Fruit fly (Drosophila melanogaster) whole organism: ENCODE measurements around the gene CG15754.

Experiments used
- CG8478 ChIP-seq: fragments of >200 bp; optimal IDR thresholded peaks from 2 replicates; lab custom pipeline; 2018; ENCODE audit warnings: inconsistent platforms
- Dll ChIP-seq: fragments of >200 bp; optimal IDR thresholded peaks from 2 replicates; lab custom pipeline; 2017
- EcR ChIP-seq, 2 experiments: fragments of >200 bp; optimal IDR thresholded peaks; 2 replicates each; lab custom pipeline; 2017; ENCODE audit warnings: missing biosample characterization in 2 of 2, missing genetic modification characterization in 2 of 2, missing genetic modification reagents in 2 of 2
- pan ChIP-seq: fragments of >200 bp; optimal IDR thresholded peaks from 2 replicates; lab custom pipeline; 2017
- psq ChIP-seq: fragments of >200 bp; optimal IDR thresholded peaks from 2 replicates; lab custom pipeline; 2017
- usp ChIP-seq: fragments of >200 bp; optimal IDR thresholded peaks from 2 replicates; lab custom pipeline; 2017; ENCODE audit warnings: missing biosample characterization, missing genetic modification characterization, mixed read lengths

CG15754 gene

dm6 chrX:13527706-13528105 lies at the start of gene CG15754:
CG15754 (plus strand) TSS chrX:13528006.
- TF ChIP-seq psq, result no peak
- TF ChIP-seq pan (lab: Kevin White, UChicago), result no peak
- TF ChIP-seq usp (GFP tag; lab: Kevin White, UChicago), result no peak
- no peak for TF ChIP-seq Dll
- no peak for TF ChIP-seq EcR (GFP tag; optimal IDR thresholded peaks at IDR 0.05; lab: Kevin White, UChicago)
- TF ChIP-seq CG8478, result no peak

dm6 chrX:13478994-13479393 lies 48.8 kb upstream of the CG15754 start:
- TF ChIP-seq CG8478 (no peak), EcR (GFP tag; optimal IDR thresholded peaks at IDR 0.05; lab: Kevin White, UChicago) (no peak), pan (lab: Kevin White, UChicago) (no peak), Dll (no peak), psq (no peak), usp (GFP tag; lab: Kevin White, UChicago) (no peak)

dm6 chrX:13529673-13530072 lies 1.9 kb downstream of the CG15754 start:
- TF ChIP-seq EcR (GFP tag; optimal IDR thresholded peaks at IDR 0.05; lab: Kevin White, UChicago) (no peak), usp (GFP tag; lab: Kevin White, UChicago) (no peak), pan (lab: Kevin White, UChicago) (no peak), Dll (no peak), psq (no peak), CG8478 (no peak)

DNA sequence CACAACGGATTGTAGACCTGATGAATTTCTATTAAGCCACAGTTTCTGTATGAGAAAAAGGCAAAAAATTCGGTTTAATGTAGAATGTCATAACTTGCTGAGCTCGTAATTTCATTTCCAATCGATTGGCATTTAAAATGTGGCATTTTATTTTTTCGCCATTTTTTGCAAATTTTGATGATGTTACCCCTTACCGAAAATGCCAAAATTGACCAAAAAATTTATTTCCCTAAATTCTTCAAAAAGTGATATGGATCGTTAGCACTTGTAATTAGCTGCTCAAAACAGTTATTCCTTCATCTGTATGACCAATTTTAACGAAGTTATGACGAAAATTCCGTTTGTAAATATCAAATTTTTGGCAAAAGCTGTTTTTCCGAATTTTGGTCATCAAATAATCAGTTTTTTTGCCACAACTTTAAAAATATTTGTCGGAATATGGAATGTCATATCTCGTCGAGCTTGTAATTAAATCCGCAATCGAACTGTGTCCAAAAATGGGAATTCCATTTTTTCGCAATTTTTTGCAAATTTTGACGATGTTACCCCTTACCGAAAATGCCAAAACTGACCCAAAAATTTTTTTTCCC lies 2.5 kb downstream of the CG15754 start, which contains the start of gene CG44428:
TSS of gene CG44428 (minus strand) at position 51 of the 590 bp plus-strand sequence.
- no peak for TF ChIP-seq psq
- no peak for TF ChIP-seq pan (lab: Kevin White, UChicago)
- TF ChIP-seq EcR (GFP tag; optimal IDR thresholded peaks at IDR 0.05; lab: Kevin White, UChicago), result no peak
- TF ChIP-seq CG8478, result no peak
- TF ChIP-seq usp (GFP tag; lab: Kevin White, UChicago), result no peak
- TF ChIP-seq Dll, result no peak

DNA sequence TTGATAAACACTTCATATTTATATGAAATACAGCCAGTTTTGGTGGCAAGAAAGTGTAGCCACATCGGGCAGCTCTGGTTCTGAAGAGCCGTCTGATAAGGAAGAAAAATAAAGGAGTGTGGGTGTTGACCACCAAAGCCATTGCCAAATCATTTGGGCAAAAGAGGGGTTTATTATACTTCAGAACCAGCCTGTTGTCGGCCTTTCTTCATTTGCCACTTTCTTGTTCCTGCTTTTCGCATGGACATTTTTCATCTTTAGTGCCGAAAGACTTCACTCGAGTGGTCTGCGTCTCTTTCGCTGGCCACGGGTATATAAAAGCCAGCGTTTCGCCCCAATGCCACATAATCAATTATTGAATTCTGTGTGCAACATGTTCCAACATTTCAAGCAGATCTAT lies 6.3 kb downstream of the CG15754 start, which contains the start of gene CG15756:
TSS of gene CG15756 (plus strand) at position 301 of the 400 bp plus-strand sequence.
- TF ChIP-seq usp (GFP tag; lab: Kevin White, UChicago) (no peak), EcR (GFP tag; optimal IDR thresholded peaks at IDR 0.05; lab: Kevin White, UChicago) (no peak)

- TF ChIP-seq usp (GFP tag; lab: Kevin White, UChicago) (no peak), EcR (GFP tag; optimal IDR thresholded peaks at IDR 0.05; lab: Kevin White, UChicago) (no peak), psq (no peak), Dll (no peak), CG8478 (no peak), pan (lab: Kevin White, UChicago) (no peak)
These were observed 9.0 kb downstream of the CG15754 start for dm6 chrX:13536776-13537175.

dm6 chrX:13539448-13539847 lies 11.6 kb downstream of the CG15754 start:
- TF ChIP-seq pan (lab: Kevin White, UChicago) (no peak), CG8478 (no peak), psq (no peak), usp (GFP tag; lab: Kevin White, UChicago) (no peak)

DNA sequence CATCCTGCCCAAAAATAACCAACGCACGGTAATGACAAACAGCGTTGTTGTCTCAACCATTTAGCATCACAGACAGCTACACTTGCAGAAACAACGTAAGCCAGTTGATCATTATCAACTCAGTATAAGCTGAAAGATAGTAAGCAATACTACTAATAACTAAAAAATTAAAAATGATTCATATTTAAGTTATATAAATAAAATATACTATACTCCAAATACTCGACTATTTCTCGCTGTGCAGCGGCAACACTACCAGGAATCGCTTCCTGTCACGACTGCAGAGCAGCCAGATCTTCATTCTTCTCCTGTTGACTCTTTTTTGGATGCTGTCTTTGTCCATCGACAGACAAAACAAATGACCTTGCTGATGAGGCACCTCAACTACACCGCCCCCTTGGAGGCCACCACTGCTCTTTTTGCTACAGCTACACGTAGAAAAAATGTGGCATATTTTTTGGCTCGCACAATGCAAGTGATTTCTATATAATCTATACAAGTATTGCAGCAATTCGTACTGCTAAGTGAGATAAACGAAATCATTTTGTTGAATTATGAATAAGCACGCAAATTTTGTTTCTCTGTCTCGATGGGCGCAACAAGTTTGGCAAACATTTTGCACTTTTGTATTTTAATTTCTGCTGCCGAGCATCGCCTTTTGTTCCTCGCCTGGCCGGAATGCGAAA lies 13.3 kb downstream of the CG15754 start:
- TF ChIP-seq EcR (GFP tag; optimal IDR thresholded peaks at IDR 0.05; lab: Kevin White, UChicago) (no peak), psq (no peak)

DNA sequence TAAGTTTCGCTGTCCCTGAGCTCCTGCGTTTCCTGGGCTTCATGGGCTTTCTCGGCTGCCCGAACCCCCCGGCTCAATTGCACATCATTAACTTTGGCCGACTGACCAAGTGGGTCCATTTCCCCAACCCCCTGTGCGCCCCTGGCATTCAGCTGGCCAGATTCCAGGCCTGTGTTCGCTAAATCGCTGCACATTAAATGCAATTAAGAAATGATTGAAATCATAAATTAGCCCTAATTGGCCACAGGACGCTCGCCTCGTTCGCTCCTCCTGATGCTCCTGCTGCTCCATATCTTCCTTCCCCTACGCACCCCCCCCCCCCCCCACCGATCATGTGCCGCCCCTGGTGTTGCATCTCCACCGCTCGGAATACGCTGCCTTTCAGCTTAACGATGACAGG lies 14.3 kb downstream of the CG15754 start:
- TF ChIP-seq pan (lab: Kevin White, UChicago), result no peak
- TF ChIP-seq Dll, result peak; percentile 79

DNA sequence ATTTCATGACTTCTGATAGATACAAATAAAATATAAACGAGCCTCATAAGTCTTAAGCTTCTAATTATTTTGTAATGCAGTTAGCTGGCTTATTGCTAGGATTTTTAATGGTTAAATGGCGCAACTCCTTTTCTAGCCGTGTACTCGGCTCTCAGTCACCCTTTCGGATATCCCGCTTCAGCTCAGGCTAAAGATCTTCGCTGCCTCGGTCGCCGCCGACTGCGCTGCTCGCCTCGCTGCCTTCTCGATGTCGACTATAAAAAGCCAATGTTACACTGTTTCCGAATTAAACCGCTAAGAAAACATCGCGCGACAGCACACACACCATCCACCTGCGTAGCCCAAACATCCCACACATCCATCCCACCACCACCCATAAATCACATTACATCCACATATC lies 15.5 kb downstream of the CG15754 start, which contains the start of gene Cpr12A:
TSS of gene Cpr12A (plus strand) at position 301 of the 400 bp plus-strand sequence.
- no peak for TF ChIP-seq usp (GFP tag; lab: Kevin White, UChicago)
- TF ChIP-seq CG8478, result no peak
- no peak for TF ChIP-seq pan (lab: Kevin White, UChicago)
- TF ChIP-seq psq, result no peak
- TF ChIP-seq Dll, result no peak

DNA sequence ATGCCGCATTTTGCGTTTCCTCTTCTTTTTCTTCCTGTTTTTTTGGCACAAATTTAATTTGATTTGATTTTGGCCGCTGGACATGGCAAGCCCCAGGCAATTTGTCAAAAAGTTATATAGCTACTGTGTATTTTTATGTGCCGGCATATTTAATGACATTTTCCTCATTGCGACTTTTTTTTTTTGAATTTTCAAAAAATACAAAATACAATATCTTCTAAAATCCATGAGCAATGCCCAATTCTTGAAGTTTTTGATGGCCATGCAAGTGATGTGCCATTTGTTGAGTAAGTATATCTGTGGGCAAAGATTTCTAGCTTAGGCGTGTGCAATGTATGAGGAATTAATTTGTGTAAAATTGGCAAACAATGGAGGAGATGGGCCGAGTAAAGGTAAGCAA lies 27.9 kb downstream of the CG15754 start, which contains the start of gene CG11816:
TSS of gene CG11816 (minus strand) at position 101 of the 400 bp plus-strand sequence.
- TF ChIP-seq usp (GFP tag; lab: Kevin White, UChicago) (no peak), pan (lab: Kevin White, UChicago) (no peak), CG8478 (no peak), EcR (GFP tag; optimal IDR thresholded peaks at IDR 0.05; lab: Kevin White, UChicago) (no peak), Dll (no peak), psq (no peak)

DNA sequence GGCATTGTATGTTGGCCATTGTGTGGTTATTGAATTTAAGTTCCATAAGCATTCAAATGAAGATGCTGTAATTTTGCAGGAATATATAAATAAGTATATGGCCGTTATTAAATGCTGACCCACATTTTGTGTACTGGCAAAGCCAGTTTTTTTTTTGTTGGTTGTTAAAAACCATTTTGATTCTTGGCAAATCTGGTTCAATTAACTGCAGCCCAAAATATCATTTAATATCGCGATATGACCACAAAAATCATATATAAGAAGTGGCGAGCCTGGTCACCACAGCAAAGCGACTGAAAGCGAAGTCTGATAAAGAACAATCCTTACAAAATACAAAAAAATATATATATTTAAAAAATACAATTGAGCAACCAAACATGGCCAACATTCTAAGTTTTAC lies 28.4 kb downstream of the CG15754 start, which contains the start of gene CG32631:
TSS of gene CG32631 (plus strand) at position 301 of the 400 bp plus-strand sequence.
- no peak for TF ChIP-seq Dll
- no peak for TF ChIP-seq EcR (GFP tag; optimal IDR thresholded peaks at IDR 0.05; lab: Kevin White, UChicago)
- no peak for TF ChIP-seq psq
- no peak for TF ChIP-seq pan (lab: Kevin White, UChicago)
- no peak for TF ChIP-seq CG8478
- no peak for TF ChIP-seq usp (GFP tag; lab: Kevin White, UChicago)

DNA sequence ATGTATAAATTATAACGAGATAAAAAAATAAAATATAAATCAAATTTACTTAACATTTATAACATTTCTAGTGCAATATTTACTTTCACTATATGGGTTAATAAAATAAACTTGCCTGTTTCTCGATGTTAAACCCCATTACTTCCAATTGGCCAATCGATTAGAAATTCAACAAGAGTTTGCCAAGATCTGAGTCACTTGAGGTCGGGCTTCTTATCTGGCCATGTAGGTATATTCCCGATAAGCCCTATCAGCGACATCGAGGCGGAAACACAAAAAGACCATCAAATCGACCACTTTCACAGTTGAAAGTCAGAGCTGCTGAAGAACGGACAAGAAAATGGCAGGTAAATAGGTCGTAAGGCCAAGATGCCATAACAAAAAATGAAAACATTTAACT lies 33.6 kb downstream of the CG15754 start, which contains the start of gene CG32633:
TSS of gene CG32633 (plus strand) at position 301 of the 400 bp plus-strand sequence.
- no peak for TF ChIP-seq CG8478
- TF ChIP-seq usp (GFP tag; lab: Kevin White, UChicago), result no peak
- no peak for TF ChIP-seq psq
- TF ChIP-seq EcR (GFP tag; optimal IDR thresholded peaks at IDR 0.05; lab: Kevin White, UChicago), result no peak
- no peak for TF ChIP-seq pan (lab: Kevin White, UChicago)
- no peak for TF ChIP-seq Dll
